Worm (Caenorhabditis elegans): Measurements from ENCODE around the gene F54C9.3.
A peak's percentile ranks its signal among the peaks of the same experiment; 100 is the strongest.

Gene F54C9.3

DNA sequence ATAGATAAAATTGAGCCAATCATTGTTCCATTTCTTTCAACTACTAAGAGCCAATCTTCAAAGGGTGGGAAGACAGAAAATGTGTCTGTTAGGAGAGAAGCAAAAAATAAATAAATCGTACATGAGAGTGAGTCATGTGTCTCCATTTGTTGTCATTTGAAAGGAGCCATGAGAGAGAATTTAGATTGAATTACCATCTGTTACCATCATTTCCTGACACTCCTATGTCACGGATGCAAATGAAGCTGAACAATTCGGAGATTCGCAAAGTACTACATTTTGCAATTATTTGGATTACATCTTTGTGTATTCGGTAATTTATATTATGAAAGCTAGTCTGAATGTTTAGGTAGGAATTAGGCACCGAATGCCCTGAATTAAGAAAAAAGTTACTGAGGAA, 21.8 kb upstream of the F54C9.3 start:
- TF ChIP-seq unc-42 (tag; optimal IDR thresholded peaks at IDR 0.05) (peak; percentile 81), Y22D7AL.16 (tag; optimal IDR thresholded peaks at IDR 0.05) (no peak)

DNA sequence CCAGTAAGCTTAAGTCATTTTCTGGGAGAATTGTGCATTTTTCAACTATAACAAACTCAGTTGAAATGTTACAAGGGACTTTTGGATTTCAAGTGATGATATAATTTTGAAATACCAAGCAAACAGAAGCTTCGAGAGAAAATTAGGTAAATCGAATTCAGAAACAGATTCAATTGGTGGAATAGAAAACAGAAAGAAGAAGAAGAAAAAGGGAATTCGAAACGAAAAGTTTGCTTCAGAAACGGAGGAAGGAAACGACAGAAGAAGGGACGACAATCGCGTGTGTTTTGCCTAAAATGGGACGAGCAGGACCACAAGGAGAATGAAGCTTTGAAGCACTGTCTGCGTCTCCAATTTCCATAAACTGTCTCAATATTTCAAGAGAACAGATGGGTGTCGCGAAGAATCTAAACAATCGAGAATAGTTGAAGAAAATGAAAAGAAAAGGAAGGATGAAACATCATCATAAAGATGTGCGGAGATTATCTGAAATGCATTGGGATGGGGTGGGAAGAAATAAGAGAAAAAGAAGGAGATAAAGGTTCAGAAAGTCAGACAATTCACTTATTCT, 21.1 kb upstream of the F54C9.3 start:
- TF ChIP-seq nhr-232 (tag; optimal IDR thresholded peaks at IDR 0.05) (no peak), ceh-31 (tag; optimal IDR thresholded peaks at IDR 0.05) (peak; percentile 54), unc-42 (tag; optimal IDR thresholded peaks at IDR 0.05) (peak; percentile 96), Y22D7AL.16 (tag; optimal IDR thresholded peaks at IDR 0.05) (no peak), ztf-16 (tag; optimal IDR thresholded peaks at IDR 0.05) (no peak)

DNA sequence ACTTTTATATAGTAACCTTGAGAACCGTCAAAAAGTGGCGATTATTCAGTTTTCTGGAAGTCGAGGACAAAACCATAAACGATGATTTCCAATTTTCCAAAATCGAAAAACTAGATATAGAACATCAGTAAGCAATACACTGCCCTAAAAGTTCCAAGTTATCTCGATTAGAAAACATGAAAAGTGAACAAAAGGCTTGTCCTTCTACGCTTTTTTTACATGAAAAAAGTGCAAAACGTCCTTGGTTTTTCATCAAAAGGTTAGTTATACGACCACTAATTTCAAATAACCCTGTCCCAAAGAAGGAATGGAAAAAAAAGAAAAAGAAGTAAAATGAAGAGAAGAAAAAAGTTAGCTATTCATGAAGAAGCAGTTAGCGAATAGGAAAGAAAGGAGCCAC, 19.3 kb upstream of the F54C9.3 start:
- TF ChIP-seq unc-55 (GFP tag; optimal IDR thresholded peaks at IDR 0.05) (no peak), unc-86 (tag; optimal IDR thresholded peaks at IDR 0.05) (no peak), hlh-30 (tag; optimal IDR thresholded peaks at IDR 0.05; ENCODE audit: insufficient read depth) (no peak), C38D4.7 (GFP tag; optimal IDR thresholded peaks at IDR 0.05) (no peak), madf-2 (tag; optimal IDR thresholded peaks at IDR 0.05) (no peak), ahr-1 (tag; optimal IDR thresholded peaks at IDR 0.05) (no peak), dve-1 (tag; optimal IDR thresholded peaks at IDR 0.05) (no peak), rnt-1 (tag; optimal IDR thresholded peaks at IDR 0.05) (no peak), ttx-3 (tag; optimal IDR thresholded peaks at IDR 0.05) (no peak), F13H6.1 (tag; optimal IDR thresholded peaks at IDR 0.05) (no peak), ceh-30 (tag; optimal IDR thresholded peaks at IDR 0.05) (no peak), elt-2 (tag; optimal IDR thresholded peaks at IDR 0.05) (no peak), ets-4 (tag; optimal IDR thresholded peaks at IDR 0.05) (no peak), ceh-24 (tag; optimal IDR thresholded peaks at IDR 0.05) (no peak), ceh-2 (tag; optimal IDR thresholded peaks at IDR 0.05) (no peak)

DNA sequence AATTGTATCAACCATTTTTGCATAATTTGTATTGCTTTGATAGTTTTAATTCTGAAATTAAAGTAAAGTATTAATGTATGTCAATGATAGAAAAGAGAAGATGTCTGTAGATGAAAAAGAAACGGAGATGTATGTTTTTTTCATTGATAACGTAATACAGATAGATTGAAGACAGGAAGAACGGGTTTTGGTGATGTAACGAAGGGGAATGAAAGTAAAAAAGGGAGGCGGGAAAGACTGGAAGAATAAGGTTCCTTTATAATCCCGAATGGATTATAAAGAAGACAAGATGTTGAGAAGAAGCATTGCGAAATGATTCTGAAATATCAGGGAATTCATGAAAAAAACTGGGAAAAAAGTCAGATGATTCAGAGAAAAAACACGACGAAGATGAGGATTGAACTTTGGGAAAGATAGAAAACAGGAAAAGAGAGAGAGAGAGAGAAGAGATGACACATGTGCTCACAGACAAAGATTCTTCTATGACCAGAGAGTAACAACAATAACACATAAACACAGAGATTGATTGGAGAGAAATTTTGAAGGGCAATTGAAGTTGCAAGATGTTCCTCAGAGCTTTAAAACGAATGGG, 18.5 kb upstream of the F54C9.3 start, which contains the start of gene F54C9.11:
TSS of gene F54C9.11 (minus strand) at position 51 of the 592 bp plus-strand sequence.
- TF ChIP-seq sdc-2 (tag; optimal IDR thresholded peaks at IDR 0.05), result no peak
- no peak for TF ChIP-seq pha-4 (tag; optimal IDR thresholded peaks at IDR 0.05)
- TF ChIP-seq madf-2 (tag; optimal IDR thresholded peaks at IDR 0.05), result no peak
- no peak for TF ChIP-seq odd-2 (tag; optimal IDR thresholded peaks at IDR 0.05)
- TF ChIP-seq dmd-4 (tag; optimal IDR thresholded peaks at IDR 0.05; ENCODE audit: borderline replicate concordance), result no peak
- no peak for TF ChIP-seq pqm-1 (tag; optimal IDR thresholded peaks at IDR 0.05)
- TF ChIP-seq ceh-2 (tag; optimal IDR thresholded peaks at IDR 0.05), result no peak
- no peak for TF ChIP-seq ttx-3 (tag; optimal IDR thresholded peaks at IDR 0.05)
- TF ChIP-seq ceh-48 (tag; optimal IDR thresholded peaks at IDR 0.05), result no peak

DNA sequence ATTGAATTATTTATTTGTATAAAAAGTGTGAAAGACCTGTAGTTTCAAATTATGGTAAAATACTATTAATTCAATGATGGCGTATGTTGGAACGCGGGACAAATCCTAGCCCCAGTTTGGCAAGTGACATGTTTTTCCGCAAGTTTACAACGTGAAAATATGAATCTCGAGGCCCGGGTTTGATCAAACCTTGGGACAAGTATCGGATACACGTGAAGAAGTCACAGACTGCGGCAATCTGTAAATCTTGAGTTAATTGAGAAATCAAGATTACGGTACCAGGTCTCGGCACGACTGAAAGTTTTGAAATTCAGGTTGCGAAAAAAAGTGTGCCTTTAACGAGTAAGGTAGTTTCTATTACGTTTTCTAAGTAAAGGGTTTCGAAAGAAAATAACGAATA, 16.4 kb upstream of the F54C9.3 start:
- TF ChIP-seq ama-1 (optimal IDR thresholded peaks at IDR 0.05) (peak; percentile 33), ceh-14 (tag; optimal IDR thresholded peaks at IDR 0.05) (no peak), eyg-1 (tag; optimal IDR thresholded peaks at IDR 0.05) (no peak)

DNA sequence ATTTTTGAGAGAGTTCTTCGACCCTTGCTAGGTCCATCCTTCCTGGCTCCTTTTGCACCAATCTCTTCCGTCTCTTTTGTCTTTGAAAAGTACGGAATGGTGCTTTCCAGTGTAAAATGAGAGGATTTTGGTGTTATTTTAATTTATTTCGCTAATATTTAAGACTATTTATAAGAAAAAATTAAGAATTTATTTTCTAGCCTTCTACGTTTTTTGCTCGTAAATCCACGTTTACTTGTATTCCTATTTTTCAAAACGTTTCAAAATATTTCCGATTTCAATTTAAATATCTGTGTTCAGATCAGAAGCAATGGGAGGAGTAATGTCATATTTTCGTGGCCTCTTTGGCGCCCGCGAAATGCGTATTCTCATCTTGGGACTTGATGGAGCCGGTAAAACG, 15.0 kb upstream of the F54C9.3 start, which contains the start of gene arl-1:
TSS of gene arl-1 (plus strand) at position 301 of the 400 bp plus-strand sequence.
- TF ChIP-seq ceh-34 (tag; optimal IDR thresholded peaks at IDR 0.05) (no peak), fkh-6 (tag; optimal IDR thresholded peaks at IDR 0.05) (no peak), T23F11.4 (GFP tag; optimal IDR thresholded peaks at IDR 0.05) (no peak), F13H6.1 (tag; optimal IDR thresholded peaks at IDR 0.05) (no peak), ahr-1 (tag; optimal IDR thresholded peaks at IDR 0.05) (no peak), elt-2 (tag; optimal IDR thresholded peaks at IDR 0.05) (no peak), pros-1 (tag; optimal IDR thresholded peaks at IDR 0.05) (no peak), mec-3 (tag; optimal IDR thresholded peaks at IDR 0.05; ENCODE audit: borderline replicate concordance) (no peak), pax-1 (tag; optimal IDR thresholded peaks at IDR 0.05) (no peak), C38D4.7 (GFP tag; optimal IDR thresholded peaks at IDR 0.05) (no peak), K09A11.1 (tag; optimal IDR thresholded peaks at IDR 0.05; ENCODE audit: insufficient read depth) (no peak), hlh-30 (tag; optimal IDR thresholded peaks at IDR 0.05; ENCODE audit: insufficient read depth) (no peak), zip-5 (tag; optimal IDR thresholded peaks at IDR 0.05) (no peak), pha-2 (tag; optimal IDR thresholded peaks at IDR 0.05) (no peak), ceh-22 (tag; optimal IDR thresholded peaks at IDR 0.05) (no peak), ttx-3 (tag; optimal IDR thresholded peaks at IDR 0.05) (no peak)
